Worm (Caenorhabditis elegans): ENCODE measurements around the gene ttr-49.

DNA sequence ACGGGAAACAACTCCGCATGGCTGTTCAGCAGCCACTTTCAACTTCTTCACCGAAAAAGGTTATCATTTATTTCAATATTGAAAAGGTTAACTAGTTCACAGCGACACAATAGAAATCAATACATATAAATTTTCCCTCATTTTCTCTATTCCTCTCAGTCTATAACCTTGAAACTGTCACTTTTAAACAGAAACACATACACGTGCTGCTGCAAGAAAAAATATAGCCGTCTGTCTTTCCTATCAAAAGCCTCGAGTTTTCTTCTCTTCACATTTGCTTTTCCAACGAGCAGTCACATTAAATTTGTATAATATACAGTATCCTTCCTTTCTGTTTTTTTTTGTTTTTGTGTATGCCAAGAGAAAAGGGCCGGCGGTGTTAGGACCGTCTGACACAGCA lies 32.1 kb downstream of the ttr-49 start:
- TF ChIP-seq fkh-10 (GFP tag; optimal IDR thresholded peaks at IDR 0.05) (no peak), elt-2 (tag; optimal IDR thresholded peaks at IDR 0.05) (no peak), jun-1 (tag; optimal IDR thresholded peaks at IDR 0.05) (no peak), nhr-237 (tag; optimal IDR thresholded peaks at IDR 0.05) (no peak), alr-1 (tag; optimal IDR thresholded peaks at IDR 0.05; ENCODE audit: borderline replicate concordance) (no peak), ama-1 (optimal IDR thresholded peaks at IDR 0.05) (no peak), nhr-77 (tag; optimal IDR thresholded peaks at IDR 0.05) (no peak), nhr-47 (tag; optimal IDR thresholded peaks at IDR 0.05) (no peak), fos-1 (tag; optimal IDR thresholded peaks at IDR 0.05) (no peak), pqm-1 (tag; optimal IDR thresholded peaks at IDR 0.05) (no peak), unc-62 (GFP tag; optimal IDR thresholded peaks at IDR 0.05) (no peak), pax-3 (tag; optimal IDR thresholded peaks at IDR 0.05) (no peak)

Data from whole organism, L1 larva.